Worm (Caenorhabditis elegans) whole organism, young adult: Measurements from ENCODE around the gene Y58A7A.4.

Experiments
- F22D6.2 ChIP-seq: sonication (generic microtip); optimal IDR thresholded peaks from 2 replicates; lab custom pipeline; 2016; ENCODE audit warnings: mild to moderate bottlenecking, missing genetic modification characterization, missing compliant biosample characterization
- F57C9.4 ChIP-seq: sonication (generic microtip); optimal IDR thresholded peaks from 2 replicates; lab custom pipeline; 2017; ENCODE audit warnings: mild to moderate bottlenecking, missing genetic modification characterization, missing compliant biosample characterization
- K12H6.12 ChIP-seq: fragments of 200-800 bp; sonication (Bioruptor generic); optimal IDR thresholded peaks from 2 replicates; lab custom pipeline; 2018; ENCODE audit warnings: mild to moderate bottlenecking, missing genetic modification characterization, missing compliant biosample characterization
- T26A5.8 ChIP-seq: sonication (generic microtip); optimal IDR thresholded peaks from 2 replicates; lab custom pipeline; 2016; ENCODE audit warnings: missing genetic modification characterization, missing compliant biosample characterization
- Y67H2A.10 ChIP-seq: fragments of 200-800 bp; sonication (Bioruptor generic); conservative IDR thresholded peaks from 2 replicates; pipeline ENCODE4 v1.3.6; 2022; ENCODE audit warnings: missing genetic modification reagents, missing genetic modification characterization, missing compliant biosample characterization
- attf-3 ChIP-seq: fragments of 200-800 bp; sonication (Bioruptor generic); conservative IDR thresholded peaks from 2 replicates; pipeline ENCODE4 v1.3.6; 2022; ENCODE audit warnings: missing genetic modification reagents, missing genetic modification characterization, missing compliant biosample characterization
- ceh-27 ChIP-seq: fragments of 200-800 bp; sonication (Bioruptor generic); optimal IDR thresholded peaks from 2 replicates; lab custom pipeline; 2018; ENCODE audit warnings: mild to moderate bottlenecking, missing genetic modification characterization, moderate library complexity, missing compliant biosample characterization
- him-1 ChIP-seq: sonication (generic microtip); optimal IDR thresholded peaks from 2 replicates; lab custom pipeline; 2016; ENCODE audit warnings: missing genotype, missing genetic modification reagents, missing genetic modification characterization, missing compliant biosample characterization
- snpc-4 ChIP-seq, 5 experiments: fragments of 150-350 bp in 1 of 5; sonication (generic microtip) in 4 of 5; optimal IDR thresholded peaks; 2 replicates each; lab custom pipeline; 2014 to 2018; ENCODE audit warnings: missing genetic modification characterization in 5 of 5, missing biosample characterization in 3 of 5, antibody characterized with exemption in 2 of 5, mild to moderate bottlenecking in 2 of 5, missing compliant biosample characterization in 2 of 5, missing genotype in 2 of 5, moderate library complexity in 2 of 5, missing genetic modification reagents in 1 of 5
- unc-130 ChIP-seq: sonication (generic microtip); optimal IDR thresholded peaks from 2 replicates; lab custom pipeline; 2016; ENCODE audit warnings: missing genetic modification reagents, missing genetic modification characterization, missing compliant biosample characterization
- unc-62 ChIP-seq: fragments of 150-350 bp; optimal IDR thresholded peaks from 2 replicates; lab custom pipeline; 2014; ENCODE audit warnings: missing biosample characterization, missing genetic modification reagents, missing genetic modification characterization
- xnd-1 ChIP-seq: sonication (generic microtip); optimal IDR thresholded peaks from 2 replicates; lab custom pipeline; 2016; ENCODE audit warnings: missing genotype, missing genetic modification reagents, missing genetic modification characterization, missing compliant biosample characterization

- no peak for TF ChIP-seq unc-62 (GFP tag; lab: Kevin White, UChicago)
- no peak for TF ChIP-seq F57C9.4
- TF ChIP-seq unc-130 (GFP tag; lab: Kevin White, UChicago) = no peak
- TF ChIP-seq xnd-1 = no peak
- TF ChIP-seq T26A5.8 (tag; lab: Kevin White, UChicago) = no peak
- no peak for TF ChIP-seq ceh-27
- TF ChIP-seq snpc-4 (GFP tag; optimal IDR thresholded peaks at IDR 0.05; lab: Kevin White, UChicago) = no peak
- no peak for TF ChIP-seq snpc-4 (tag; optimal IDR thresholded peaks at IDR 0.05; lab: Kevin White, UChicago)
- no peak for TF ChIP-seq him-1 (tag; lab: Kevin White, UChicago)
- no peak for TF ChIP-seq K12H6.12 (tag; lab: Kevin White, UChicago)
- TF ChIP-seq attf-3 (GFP tag; lab: Robert Waterston, UW) = no peak
- no peak for TF ChIP-seq F22D6.2 (tag; lab: Kevin White, UChicago)
- TF ChIP-seq Y67H2A.10 (GFP tag; lab: Robert Waterston, UW) = no peak
Observed at ce11 chrV:5090386-5090785, 5.6 kb upstream of the Y58A7A.4 start.
